Fruit fly (Drosophila melanogaster) whole organism, embryonic: Measurements from ENCODE around the gene erm.

Source experiments
- BtbVII ChIP-seq: fragments of 200-800 bp; sonication (Bioruptor generic); optimal IDR thresholded peaks from 3 replicates; lab custom pipeline; 2017; ENCODE audit warnings: missing biosample characterization, mild to moderate bottlenecking, missing genetic modification characterization
- CG10147 ChIP-seq: fragments of 200-800 bp; sonication (Bioruptor generic); optimal IDR thresholded peaks from 2 replicates; lab custom pipeline; 2019; ENCODE audit warnings: missing biosample characterization, mild to moderate bottlenecking, missing genetic modification characterization, moderate library complexity
- CG10321 ChIP-seq: fragments of 200-800 bp; sonication (Bioruptor generic); IDR thresholded peaks from 2 replicates; pipeline ENCODE4 v1.3.6; 2022; ENCODE audit warnings: missing biosample characterization, missing genetic modification characterization
- CG11695 ChIP-seq: fragments of 200-800 bp; sonication (Bioruptor generic); IDR thresholded peaks from 3 replicates; pipeline ENCODE4 v1.3.6; 2022; ENCODE audit warnings: missing biosample characterization, missing genetic modification characterization
- CG13123 ChIP-seq: fragments of 200-800 bp; sonication (Bioruptor generic); optimal IDR thresholded peaks from 2 replicates; lab custom pipeline; 2016; ENCODE audit warnings: missing biosample characterization, missing genetic modification characterization
- CG13424 ChIP-seq: fragments of 200-800 bp; sonication (Bioruptor generic); optimal IDR thresholded peaks from 2 replicates; lab custom pipeline; 2019; ENCODE audit warnings: missing biosample characterization, mild to moderate bottlenecking, missing genetic modification characterization, moderate library complexity
- CG14710 ChIP-seq: fragments of 200-800 bp; sonication (Bioruptor generic); optimal IDR thresholded peaks from 3 replicates; lab custom pipeline; 2019; ENCODE audit warnings: missing biosample characterization, mild to moderate bottlenecking, missing genetic modification characterization, moderate library complexity
- CG14965 ChIP-seq: fragments of 200-800 bp; sonication (Bioruptor generic); optimal IDR thresholded peaks from 2 replicates; lab custom pipeline; 2016; ENCODE audit warnings: missing biosample characterization, missing genetic modification characterization, borderline replicate concordance
- CG16813 ChIP-seq: fragments of 200-800 bp; sonication (Bioruptor generic); IDR thresholded peaks from 3 replicates; pipeline ENCODE4 v1.3.6; 2022; ENCODE audit warnings: missing biosample characterization, missing genetic modification characterization; ENCODE audit not compliant: partially characterized antibody
- CG17568 ChIP-seq: fragments of 200-800 bp; sonication (Bioruptor generic); optimal IDR thresholded peaks from 2 replicates; lab custom pipeline; 2018; ENCODE audit warnings: missing biosample characterization, mild to moderate bottlenecking, missing genetic modification characterization, moderate library complexity
- CG1832 ChIP-seq: fragments of 200-800 bp; sonication (Bioruptor generic); optimal IDR thresholded peaks from 2 replicates; lab custom pipeline; 2017; ENCODE audit warnings: missing biosample characterization, mild to moderate bottlenecking, missing genetic modification characterization, inconsistent platforms
- CG30020 ChIP-seq: fragments of 200-800 bp; optimal IDR thresholded peaks from 2 replicates; lab custom pipeline; 2019; ENCODE audit warnings: missing biosample characterization, mild to moderate bottlenecking, missing genetic modification characterization, moderate library complexity
- CG3065 ChIP-seq: fragments of 200-800 bp; sonication (Bioruptor generic); optimal IDR thresholded peaks from 2 replicates; lab custom pipeline; 2016; ENCODE audit warnings: missing biosample characterization, missing genetic modification characterization
- CG31365 ChIP-seq: fragments of 200-800 bp; sonication (Bioruptor generic); optimal IDR thresholded peaks from 2 replicates; lab custom pipeline; 2018; ENCODE audit warnings: missing biosample characterization, mild to moderate bottlenecking, missing genetic modification characterization
- CG31388 ChIP-seq: fragments of 200-800 bp; sonication (Bioruptor generic); optimal IDR thresholded peaks from 2 replicates; lab custom pipeline; 2016; ENCODE audit warnings: missing biosample characterization, missing genetic modification characterization
- CG5180 ChIP-seq: fragments of 200-800 bp; sonication (Bioruptor generic); optimal IDR thresholded peaks from 3 replicates; lab custom pipeline; 2017; ENCODE audit warnings: missing biosample characterization, missing genetic modification characterization, mild to moderate bottlenecking, moderate library complexity, missing genetic modification reagents
- CG7745 ChIP-seq: fragments of 200-800 bp; sonication (Bioruptor generic); optimal IDR thresholded peaks from 2 replicates; lab custom pipeline; 2018; ENCODE audit warnings: missing biosample characterization, mild to moderate bottlenecking, missing genetic modification characterization, moderate library complexity
- CG7839 ChIP-seq: fragments of 200-800 bp; sonication (Bioruptor generic); optimal IDR thresholded peaks from 3 replicates; lab custom pipeline; 2018; ENCODE audit warnings: missing biosample characterization, mild to moderate bottlenecking, missing genetic modification characterization, moderate library complexity
- Dip2 ChIP-seq: fragments of 200-800 bp; sonication (Bioruptor generic); IDR thresholded peaks from 2 replicates; pipeline ENCODE4 v1.3.6; 2022; ENCODE audit warnings: missing biosample characterization, missing genetic modification characterization
- Doc2 ChIP-seq: fragments of 200-800 bp; sonication (Bioruptor generic); IDR thresholded peaks from 2 replicates; pipeline ENCODE4 v1.3.6; 2022; ENCODE audit warnings: missing biosample characterization, missing genetic modification characterization
- Gsc ChIP-seq: fragments of 200-800 bp; sonication (Bioruptor generic); IDR thresholded peaks from 2 replicates; pipeline ENCODE4 v1.3.6; 2022; ENCODE audit warnings: missing biosample characterization, missing genetic modification characterization
- HLH54F ChIP-seq: fragments of 200-800 bp; sonication (Bioruptor generic); optimal IDR thresholded peaks from 3 replicates; lab custom pipeline; 2016; ENCODE audit warnings: missing biosample characterization, missing genetic modification characterization
- HLHmδ ChIP-seq: fragments of 200-800 bp; sonication (Bioruptor generic); optimal IDR thresholded peaks from 2 replicates; lab custom pipeline; 2018; ENCODE audit warnings: missing biosample characterization, mild to moderate bottlenecking, missing genetic modification characterization, moderate library complexity
- Hand ChIP-seq: fragments of 200-800 bp; sonication (Bioruptor generic); optimal IDR thresholded peaks from 2 replicates; lab custom pipeline; 2017; ENCODE audit warnings: mild to moderate bottlenecking, missing biosample characterization, missing genetic modification reagents, missing genetic modification characterization
- Hr78 ChIP-seq, 2 experiments: fragments of 200-800 bp in 1 of 2; fragments of >200 bp in 1 of 2; sonication (Bioruptor generic) in 1 of 2; optimal IDR thresholded peaks; 2 replicates each; lab custom pipeline; 2017 to 2019; ENCODE audit warnings: missing biosample characterization in 2 of 2, missing genetic modification characterization in 2 of 2, mild to moderate bottlenecking in 1 of 2, moderate library complexity in 1 of 2
- Mad ChIP-seq: fragments of 200-800 bp; sonication (Bioruptor generic); optimal IDR thresholded peaks from 2 replicates; lab custom pipeline; 2016; ENCODE audit warnings: missing biosample characterization, missing genetic modification characterization
- Neu2 ChIP-seq: fragments of 200-800 bp; sonication (Bioruptor generic); optimal IDR thresholded peaks from 3 replicates; lab custom pipeline; 2016; ENCODE audit warnings: missing biosample characterization, missing genetic modification characterization, borderline replicate concordance
- NfI ChIP-seq: fragments of 200-800 bp; sonication (Bioruptor generic); optimal IDR thresholded peaks from 3 replicates; lab custom pipeline; 2018; ENCODE audit warnings: missing biosample characterization, mild to moderate bottlenecking, missing genetic modification characterization, moderate library complexity
- Oaz ChIP-seq: fragments of 200-800 bp; sonication (Bioruptor generic); IDR thresholded peaks from 2 replicates; pipeline ENCODE4 v1.3.6; 2022; ENCODE audit warnings: missing biosample characterization, missing genetic modification characterization
- Scr ChIP-seq: fragments of 200-800 bp; sonication (Bioruptor generic); IDR thresholded peaks from 2 replicates; pipeline ENCODE4 v1.3.6; 2022; ENCODE audit warnings: missing biosample characterization, missing genetic modification characterization; ENCODE audit not compliant: partially characterized antibody
- Usf ChIP-seq: fragments of 200-800 bp; sonication (Bioruptor generic); optimal IDR thresholded peaks from 2 replicates; lab custom pipeline; 2017; ENCODE audit warnings: missing genotype, missing biosample characterization, missing genetic modification characterization
- ash1 ChIP-seq: fragments of 200-800 bp; sonication (Bioruptor generic); optimal IDR thresholded peaks from 2 replicates; lab custom pipeline; 2018; ENCODE audit warnings: missing biosample characterization, mild to moderate bottlenecking, missing genetic modification characterization
- chinmo ChIP-seq: fragments of 200-800 bp; sonication (Bioruptor generic); IDR thresholded peaks from 4 replicates; pipeline ENCODE4 v1.3.6; 2022; ENCODE audit warnings: missing biosample characterization, missing genetic modification characterization; ENCODE audit not compliant: partially characterized antibody
- emc ChIP-seq: fragments of 200-800 bp; sonication (Bioruptor generic); optimal IDR thresholded peaks from 2 replicates; lab custom pipeline; 2016; ENCODE audit warnings: missing biosample characterization, missing genetic modification characterization
- esg ChIP-seq: fragments of 200-800 bp; sonication (Bioruptor generic); conservative IDR thresholded peaks from 2 replicates; pipeline ENCODE4 v1.3.6; 2022; ENCODE audit warnings: missing biosample characterization, missing genetic modification characterization
- fd96Cb ChIP-seq: fragments of 200-800 bp; sonication (Bioruptor generic); optimal IDR thresholded peaks from 2 replicates; lab custom pipeline; 2018; ENCODE audit warnings: missing biosample characterization, mild to moderate bottlenecking, missing genetic modification characterization, moderate library complexity
- gem ChIP-seq: fragments of 200-800 bp; sonication (Bioruptor generic); optimal IDR thresholded peaks from 2 replicates; lab custom pipeline; 2019; ENCODE audit warnings: missing biosample characterization, mild to moderate bottlenecking, missing genetic modification characterization, moderate library complexity
- jumu ChIP-seq: fragments of 200-800 bp; sonication (Bioruptor generic); optimal IDR thresholded peaks from 3 replicates; lab custom pipeline; 2016; ENCODE audit warnings: missing biosample characterization, missing genetic modification characterization
- knrl ChIP-seq: fragments of 200-800 bp; sonication (Bioruptor generic); IDR thresholded peaks from 3 replicates; pipeline ENCODE4 v1.3.6; 2022; ENCODE audit warnings: missing biosample characterization, missing genetic modification characterization; ENCODE audit not compliant: partially characterized antibody
- lola ChIP-seq, 3 experiments: fragments of >200 bp in 2 of 3; fragments of 200-800 bp in 1 of 3; sonication (Bioruptor generic) in 1 of 3; optimal IDR thresholded peaks; 2 replicates each; lab custom pipeline; 2017 to 2019; ENCODE audit warnings: missing biosample characterization in 3 of 3, missing genetic modification characterization in 3 of 3, mild to moderate bottlenecking in 1 of 3, moderate library complexity in 1 of 3
- mld ChIP-seq: fragments of 200-800 bp; sonication (Bioruptor generic); IDR thresholded peaks from 3 replicates; pipeline ENCODE4 v1.3.6; 2022; ENCODE audit warnings: missing biosample characterization, missing genetic modification characterization; ENCODE audit not compliant: partially characterized antibody
- nerfin-1 ChIP-seq: fragments of 200-800 bp; sonication (Bioruptor generic); optimal IDR thresholded peaks from 3 replicates; lab custom pipeline; 2019; ENCODE audit warnings: missing biosample characterization, mild to moderate bottlenecking, missing genetic modification characterization, moderate library complexity
- prd ChIP-seq, 3 experiments: fragments of >200 bp in 2 of 3; fragments of 200-800 bp in 1 of 3; sonication (Bioruptor generic) in 1 of 3; optimal IDR thresholded peaks in 2 of 3; IDR thresholded peaks in 1 of 3; 2 replicates in 2 of 3; 3 replicates in 1 of 3; pipeline versions ENCODE4 v1.3.6 to Lab custom; 2017 to 2022; ENCODE audit warnings: missing biosample characterization in 1 of 3, missing genetic modification characterization in 1 of 3
- pzg ChIP-seq: fragments of 200-800 bp; sonication (Bioruptor generic); optimal IDR thresholded peaks from 3 replicates; lab custom pipeline; 2018; ENCODE audit warnings: missing biosample characterization, mild to moderate bottlenecking, missing genetic modification characterization, moderate library complexity
- sim ChIP-seq: fragments of 200-800 bp; sonication (Bioruptor generic); IDR thresholded peaks from 2 replicates; pipeline ENCODE4 v1.3.6; 2022; ENCODE audit warnings: missing biosample characterization, missing genetic modification characterization
- stwl ChIP-seq: fragments of 200-800 bp; sonication (Bioruptor generic); optimal IDR thresholded peaks from 3 replicates; lab custom pipeline; 2018; ENCODE audit warnings: missing biosample characterization, mild to moderate bottlenecking, missing genetic modification characterization, moderate library complexity
- tgo ChIP-seq: fragments of 200-800 bp; sonication (Bioruptor generic); IDR thresholded peaks from 3 replicates; pipeline ENCODE4 v1.3.6; 2022; ENCODE audit warnings: missing biosample characterization, missing genetic modification characterization
- tin ChIP-seq: fragments of 200-800 bp; sonication (Bioruptor generic); optimal IDR thresholded peaks from 3 replicates; lab custom pipeline; 2016; ENCODE audit warnings: missing biosample characterization, missing genetic modification characterization
- trh ChIP-seq: fragments of 200-800 bp; sonication (Bioruptor generic); optimal IDR thresholded peaks from 2 replicates; lab custom pipeline; 2016; ENCODE audit warnings: missing biosample characterization, missing genetic modification characterization
- yki ChIP-seq: fragments of >200 bp; optimal IDR thresholded peaks from 3 replicates; lab custom pipeline; 2018

erm gene

DNA sequence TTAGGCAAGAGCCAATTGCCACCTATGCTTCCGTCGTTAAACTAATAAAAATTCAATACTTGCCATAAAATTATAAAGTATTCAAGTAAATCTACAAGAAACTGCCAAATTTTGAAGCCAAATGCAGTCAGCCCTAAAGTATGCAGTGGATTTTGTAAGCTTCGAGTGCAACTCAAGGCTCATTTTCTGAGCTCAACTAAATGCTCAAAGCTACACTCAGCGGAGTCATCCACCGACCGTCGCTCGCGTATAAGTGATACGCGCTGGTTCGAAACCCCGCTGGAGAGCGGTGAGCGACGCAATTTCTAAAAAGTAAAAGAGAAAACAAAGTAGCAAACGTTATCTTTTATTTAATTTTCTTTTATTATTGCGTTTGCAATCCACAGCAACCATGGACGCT is 60.5 kb downstream of the erm start (continued):
- TF ChIP-seq CG31365 (tag; lab: Kevin White, UChicago) (no peak), fd96Cb (tag; lab: Kevin White, UChicago) (no peak), Neu2 (GFP tag; lab: Kevin White, UChicago) (no peak), pzg (GFP tag; lab: Kevin White, UChicago) (peak; percentile 7), CG14965 (GFP tag; lab: Kevin White, UChicago) (no peak), Oaz (GFP tag; lab: Robert Waterston, UW) (no peak), NfI (GFP tag; lab: Kevin White, UChicago) (no peak), CG31388 (no peak), jumu (no peak), mld (GFP tag; lab: Robert Waterston, UW) (no peak), CG13424 (tag; lab: Kevin White, UChicago) (no peak), Doc2 (GFP tag; lab: Robert Waterston, UW) (no peak), CG16813 (no peak), CG10321 (GFP tag; lab: Robert Waterston, UW) (no peak), tin (GFP tag; lab: Kevin White, UChicago) (no peak), CG30020 (tag; lab: Kevin White, UChicago) (no peak), CG13123 (GFP tag; lab: Kevin White, UChicago) (no peak), Dip2 (no peak), emc (GFP tag; lab: Kevin White, UChicago) (no peak), yki (lab: Kevin White, UChicago) (no peak), Hr78 (GFP tag; optimal IDR thresholded peaks at IDR 0.05; lab: Kevin White, UChicago) (no peak), lola (GFP tag; optimal IDR thresholded peaks at IDR 0.05; lab: Kevin White, UChicago) (no peak), trh (GFP tag; lab: Kevin White, UChicago) (no peak), Mad (GFP tag; lab: Kevin White, UChicago) (no peak), tgo (GFP tag; lab: Robert Waterston, UW) (no peak), ash1 (no peak), CG7839 (no peak), nerfin-1 (no peak), gem (tag; lab: Kevin White, UChicago) (no peak), knrl (peak; percentile 40; the same call in 1 of the 3 replicates), Gsc (GFP tag; lab: Robert Waterston, UW) (no peak), CG10147 (GFP tag; lab: Kevin White, UChicago) (no peak), CG5180 (GFP tag; lab: Kevin White, UChicago) (no peak), CG11695 (GFP tag; lab: Robert Waterston, UW) (no peak), stwl (tag; lab: Kevin White, UChicago) (peak; percentile 71), Usf (GFP tag; lab: Kevin White, UChicago) (no peak), CG14710 (tag; lab: Kevin White, UChicago) (peak; percentile 11), BtbVII (GFP tag; lab: Kevin White, UChicago) (no peak), CG17568 (GFP tag; lab: Kevin White, UChicago) (no peak), CG3065 (GFP tag; lab: Kevin White, UChicago) (no peak), Scr (peak; percentile 20; the same call in 1 of the 2 replicates), sim (no peak), CG7745 (tag; lab: Kevin White, UChicago) (no peak), chinmo (GFP tag; lab: Robert Waterston, UW) (peak; percentile 71; the same call in 2 of the 4 replicates), CG1832 (GFP tag; lab: Kevin White, UChicago) (no peak), HLH54F (GFP tag; lab: Kevin White, UChicago) (no peak), esg (GFP tag; lab: Robert Waterston, UW) (no peak), HLHmδ (GFP tag; lab: Kevin White, UChicago) (no peak), Hand (no peak), prd (optimal IDR thresholded peaks at IDR 0.05; lab: Kevin White, UChicago) (no peak), prd (GFP tag; IDR thresholded peaks at IDR 0.05; lab: Robert Waterston, UW) (no peak)
